Fruit fly (Drosophila melanogaster) whole organism, embryonic: ENCODE measurements around the gene CG17027.

Source experiments
- Ada2b ChIP-seq: fragments of 200-800 bp; sonication (Bioruptor generic); IDR thresholded peaks from 2 replicates; pipeline ENCODE4 v1.3.6; 2022; ENCODE audit warnings: missing biosample characterization, missing genetic modification characterization
- B-H2 ChIP-seq: fragments of 200-800 bp; sonication (Bioruptor generic); optimal IDR thresholded peaks from 2 replicates; lab custom pipeline; 2018; ENCODE audit warnings: missing biosample characterization, mild to moderate bottlenecking, missing genetic modification characterization
- BtbVII ChIP-seq: fragments of 200-800 bp; sonication (Bioruptor generic); optimal IDR thresholded peaks from 3 replicates; lab custom pipeline; 2017; ENCODE audit warnings: missing biosample characterization, mild to moderate bottlenecking, missing genetic modification characterization
- C15 ChIP-seq: fragments of 200-800 bp; sonication (Bioruptor generic); IDR thresholded peaks from 3 replicates; pipeline ENCODE4 v1.3.6; 2022; ENCODE audit warnings: missing biosample characterization, missing genetic modification characterization
- CG10209 ChIP-seq: fragments of 200-800 bp; sonication (Bioruptor generic); optimal IDR thresholded peaks from 3 replicates; lab custom pipeline; 2017; ENCODE audit warnings: missing biosample characterization, mild to moderate bottlenecking, missing genetic modification characterization, missing genetic modification reagents
- CG10431 ChIP-seq: fragments of 200-800 bp; sonication (Bioruptor generic); optimal IDR thresholded peaks from 3 replicates; lab custom pipeline; 2018; ENCODE audit warnings: missing biosample characterization, mild to moderate bottlenecking, missing genetic modification characterization
- CG10543 ChIP-seq: fragments of 200-800 bp; sonication (Bioruptor generic); optimal IDR thresholded peaks from 3 replicates; lab custom pipeline; 2017; ENCODE audit warnings: missing biosample characterization, mild to moderate bottlenecking, missing genetic modification characterization, moderate library complexity
- CG10654 ChIP-seq: fragments of 200-800 bp; sonication (Bioruptor generic); optimal IDR thresholded peaks from 2 replicates; lab custom pipeline; 2016; ENCODE audit warnings: missing biosample characterization, missing genetic modification characterization
- CG12219 ChIP-seq: fragments of 200-800 bp; sonication (Bioruptor generic); optimal IDR thresholded peaks from 3 replicates; lab custom pipeline; 2018; ENCODE audit warnings: missing biosample characterization, mild to moderate bottlenecking, missing genetic modification characterization
- CG13624 ChIP-seq: fragments of 200-800 bp; sonication (Bioruptor generic); optimal IDR thresholded peaks from 2 replicates; lab custom pipeline; 2016; ENCODE audit warnings: missing biosample characterization, missing genetic modification characterization
- CG13894 ChIP-seq: fragments of 200-800 bp; sonication (Bioruptor generic); optimal IDR thresholded peaks from 3 replicates; lab custom pipeline; 2018; ENCODE audit warnings: missing biosample characterization, mild to moderate bottlenecking, missing genetic modification characterization, moderate library complexity
- CG15479 ChIP-seq: fragments of 200-800 bp; sonication (Bioruptor generic); optimal IDR thresholded peaks from 3 replicates; lab custom pipeline; 2019; ENCODE audit warnings: missing biosample characterization, mild to moderate bottlenecking, missing genetic modification characterization, moderate library complexity
- CG17186 ChIP-seq: fragments of 200-800 bp; sonication (Bioruptor generic); optimal IDR thresholded peaks from 3 replicates; lab custom pipeline; 2017; ENCODE audit warnings: missing biosample characterization, missing genetic modification reagents, missing genetic modification characterization
- CG17359 ChIP-seq: fragments of 200-800 bp; sonication (Bioruptor generic); optimal IDR thresholded peaks from 3 replicates; lab custom pipeline; 2018; ENCODE audit warnings: missing biosample characterization, mild to moderate bottlenecking, missing genetic modification characterization, moderate library complexity
- CG2199 ChIP-seq: fragments of 200-800 bp; sonication (Bioruptor generic); IDR thresholded peaks from 3 replicates; pipeline ENCODE4 v1.3.6; 2022; ENCODE audit warnings: missing biosample characterization, missing genetic modification characterization
- CG3065 ChIP-seq: fragments of 200-800 bp; sonication (Bioruptor generic); optimal IDR thresholded peaks from 2 replicates; lab custom pipeline; 2016; ENCODE audit warnings: missing biosample characterization, missing genetic modification characterization
- CG31441 ChIP-seq: fragments of 200-800 bp; sonication (Bioruptor generic); IDR thresholded peaks from 2 replicates; pipeline ENCODE4 v1.3.6; 2022; ENCODE audit warnings: missing biosample characterization, missing genetic modification characterization
- CG34422 ChIP-seq: fragments of 200-800 bp; sonication (Bioruptor generic); IDR thresholded peaks from 3 replicates; pipeline ENCODE4 v1.3.6; 2022; ENCODE audit warnings: missing biosample characterization, missing genetic modification characterization
- CG3726 ChIP-seq: fragments of 200-800 bp; sonication (Bioruptor generic); IDR thresholded peaks from 3 replicates; pipeline ENCODE4, ENCODE4 v1.3.6; 2022; ENCODE audit warnings: missing biosample characterization, missing genetic modification characterization
- CG8359 ChIP-seq: fragments of 200-800 bp; sonication (Bioruptor generic); optimal IDR thresholded peaks from 2 replicates; lab custom pipeline; 2017; ENCODE audit warnings: missing biosample characterization, mild to moderate bottlenecking, missing genetic modification characterization, borderline replicate concordance
- CG9609 ChIP-seq: fragments of 200-800 bp; sonication (Bioruptor generic); optimal IDR thresholded peaks from 3 replicates; lab custom pipeline; 2016; ENCODE audit warnings: missing biosample characterization, missing genetic modification characterization
- CHES-1-like ChIP-seq: fragments of 200-800 bp; sonication (Bioruptor generic); optimal IDR thresholded peaks from 2 replicates; lab custom pipeline; 2016; ENCODE audit warnings: missing biosample characterization, missing genetic modification characterization
- Chrac-16 ChIP-seq: fragments of 200-800 bp; sonication (Bioruptor generic); optimal IDR thresholded peaks from 3 replicates; lab custom pipeline; 2016; ENCODE audit warnings: missing biosample characterization, missing genetic modification characterization
- D19B ChIP-seq: fragments of 200-800 bp; sonication (Bioruptor generic); optimal IDR thresholded peaks from 2 replicates; lab custom pipeline; 2017; ENCODE audit warnings: missing biosample characterization, mild to moderate bottlenecking, missing genetic modification characterization
- Dip2 ChIP-seq: fragments of 200-800 bp; sonication (Bioruptor generic); IDR thresholded peaks from 2 replicates; pipeline ENCODE4 v1.3.6; 2022; ENCODE audit warnings: missing biosample characterization, missing genetic modification characterization
- E2f2 ChIP-seq: fragments of 200-800 bp; sonication (Bioruptor generic); IDR thresholded peaks from 2 replicates; pipeline ENCODE4 v1.3.6; 2022; ENCODE audit warnings: missing biosample characterization, missing genetic modification characterization
- Med ChIP-seq: fragments of 200-800 bp; sonication (Bioruptor generic); peaks from one replicate; lab custom pipeline; 2016; ENCODE audit warnings: missing biosample characterization, missing genetic modification characterization, mild to moderate bottlenecking, inconsistent platforms, moderate library complexity
- Nf-YC ChIP-seq: fragments of 200-800 bp; optimal IDR thresholded peaks from 3 replicates; lab custom pipeline; 2019; ENCODE audit warnings: missing biosample characterization, mild to moderate bottlenecking, missing genetic modification characterization, moderate library complexity
- PHDP ChIP-seq: fragments of 200-800 bp; sonication (Bioruptor generic); optimal IDR thresholded peaks from 3 replicates; lab custom pipeline; 2018; ENCODE audit warnings: missing biosample characterization, mild to moderate bottlenecking, missing genetic modification characterization, moderate library complexity
- Rx ChIP-seq: fragments of 200-800 bp; sonication (Bioruptor generic); IDR thresholded peaks from 2 replicates; pipeline ENCODE4 v1.3.6; 2022; ENCODE audit warnings: missing biosample characterization, missing genetic modification characterization
- Scr ChIP-seq: fragments of 200-800 bp; sonication (Bioruptor generic); IDR thresholded peaks from 2 replicates; pipeline ENCODE4 v1.3.6; 2022; ENCODE audit warnings: missing biosample characterization, missing genetic modification characterization; ENCODE audit not compliant: partially characterized antibody
- Ssrp ChIP-seq: fragments of 200-800 bp; sonication (Bioruptor generic); optimal IDR thresholded peaks from 2 replicates; lab custom pipeline; 2018; ENCODE audit warnings: missing biosample characterization, mild to moderate bottlenecking, missing genetic modification characterization, moderate library complexity
- Xrp1 ChIP-seq: fragments of 200-800 bp; sonication (Bioruptor generic); IDR thresholded peaks from 2 replicates; pipeline ENCODE4 v1.3.6; 2022; ENCODE audit warnings: missing biosample characterization, missing genetic modification characterization
- abd-A ChIP-seq: fragments of 200-800 bp; sonication (Bioruptor generic); optimal IDR thresholded peaks from 3 replicates; lab custom pipeline; 2019; ENCODE audit warnings: missing biosample characterization, mild to moderate bottlenecking, missing genetic modification characterization, moderate library complexity
- amos ChIP-seq: fragments of 200-800 bp; sonication (Bioruptor generic); IDR thresholded peaks from 2 replicates; pipeline ENCODE4 v1.3.6; 2022; ENCODE audit warnings: missing biosample characterization, missing genetic modification characterization; ENCODE audit not compliant: partially characterized antibody
- bab2 ChIP-seq: fragments of 200-800 bp; sonication (Bioruptor generic); optimal IDR thresholded peaks from 2 replicates; lab custom pipeline; 2016; ENCODE audit warnings: missing biosample characterization, missing genetic modification characterization
- bbx ChIP-seq: fragments of 200-800 bp; sonication (Bioruptor generic); IDR thresholded peaks from 2 replicates; pipeline ENCODE4 v1.3.6; 2022; ENCODE audit warnings: missing biosample characterization, missing genetic modification characterization; ENCODE audit not compliant: partially characterized antibody
- btn ChIP-seq: fragments of 200-800 bp; sonication (Bioruptor generic); optimal IDR thresholded peaks from 2 replicates; lab custom pipeline; 2016; ENCODE audit warnings: missing biosample characterization, missing genetic modification characterization
- chm ChIP-seq: fragments of 200-800 bp; sonication (Bioruptor generic); IDR thresholded peaks from 2 replicates; pipeline ENCODE4 v1.3.6; 2022; ENCODE audit warnings: missing biosample characterization, missing genetic modification characterization
- crol ChIP-seq: fragments of 200-800 bp; sonication (Bioruptor generic); IDR thresholded peaks from 2 replicates; pipeline ENCODE4 v1.3.6; 2022; ENCODE audit warnings: missing biosample characterization, missing genetic modification characterization
- emc ChIP-seq: fragments of 200-800 bp; sonication (Bioruptor generic); optimal IDR thresholded peaks from 2 replicates; lab custom pipeline; 2016; ENCODE audit warnings: missing biosample characterization, missing genetic modification characterization
- gfzf ChIP-seq: fragments of 200-800 bp; sonication (Bioruptor generic); optimal IDR thresholded peaks from 2 replicates; lab custom pipeline; 2016; ENCODE audit warnings: missing biosample characterization, mild to moderate bottlenecking, missing genetic modification characterization, moderate library complexity
- gro ChIP-seq: fragments of 200-800 bp; sonication (Bioruptor generic); optimal IDR thresholded peaks from 2 replicates; lab custom pipeline; 2016; ENCODE audit warnings: missing biosample characterization, missing genetic modification characterization
- hbn ChIP-seq: fragments of 200-800 bp; sonication (Bioruptor generic); IDR thresholded peaks from 2 replicates; pipeline ENCODE4 v1.3.6; 2022; ENCODE audit warnings: missing biosample characterization, missing genetic modification characterization; ENCODE audit not compliant: partially characterized antibody
- knrl ChIP-seq: fragments of 200-800 bp; sonication (Bioruptor generic); IDR thresholded peaks from 3 replicates; pipeline ENCODE4 v1.3.6; 2022; ENCODE audit warnings: missing biosample characterization, missing genetic modification characterization; ENCODE audit not compliant: partially characterized antibody
- lbe ChIP-seq: fragments of 200-800 bp; sonication (Bioruptor generic); optimal IDR thresholded peaks from 2 replicates; lab custom pipeline; 2016; ENCODE audit warnings: missing biosample characterization, mild to moderate bottlenecking, missing genetic modification characterization
- lmd ChIP-seq: fragments of 200-800 bp; sonication (Bioruptor generic); IDR thresholded peaks from 2 replicates; pipeline ENCODE4 v1.3.6; 2022; ENCODE audit warnings: missing biosample characterization, missing genetic modification characterization
- salm ChIP-seq: fragments of 200-800 bp; sonication (Bioruptor generic); optimal IDR thresholded peaks from 2 replicates; lab custom pipeline; 2018; ENCODE audit warnings: missing biosample characterization, mild to moderate bottlenecking, missing genetic modification characterization
- sqz ChIP-seq: fragments of 200-800 bp; sonication (Bioruptor generic); optimal IDR thresholded peaks from 3 replicates; lab custom pipeline; 2018; ENCODE audit warnings: missing biosample characterization, mild to moderate bottlenecking, missing genetic modification characterization
- vnd ChIP-seq: fragments of 200-800 bp; sonication (Bioruptor generic); IDR thresholded peaks from 3 replicates; pipeline ENCODE4 v1.3.6; 2022; ENCODE audit warnings: missing biosample characterization, missing genetic modification characterization; ENCODE audit not compliant: partially characterized antibody
- wor ChIP-seq: fragments of 200-800 bp; sonication (Bioruptor generic); IDR thresholded peaks from 2 replicates; pipeline ENCODE4 v1.3.6; 2022; ENCODE audit warnings: missing biosample characterization, missing genetic modification characterization

CG17027 gene

DNA sequence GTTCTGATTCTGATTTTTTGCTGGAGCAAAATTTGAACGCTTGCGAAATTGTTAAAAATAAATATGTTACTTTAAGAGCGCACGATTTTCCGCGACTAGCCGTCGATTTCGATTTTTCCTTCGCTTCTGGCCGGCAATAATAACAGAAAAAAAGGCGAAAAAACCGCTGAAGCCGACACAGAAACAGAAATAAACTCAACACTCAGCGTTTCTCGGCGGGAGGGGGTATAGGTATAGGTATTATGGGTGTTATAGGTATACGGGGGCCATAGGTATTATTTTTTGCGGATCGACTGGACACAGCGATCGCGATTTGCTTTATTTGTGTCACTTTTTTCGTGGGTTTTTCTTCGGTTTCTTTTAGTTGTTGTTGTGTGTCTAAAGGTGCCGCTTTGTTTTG lies 27.6 kb upstream of the CG17027 start:
- TF ChIP-seq BtbVII = no peak
- TF ChIP-seq C15 (GFP tag; lab: Robert Waterston, UW) = 0 out of 3 replicates have a peak, but pooled peaks have one; percentile 10
- 0 out of 3 replicates have a peak, but pooled peaks have one; percentile 27 for TF ChIP-seq CG2199 (GFP tag; lab: Robert Waterston, UW)
- no peak for TF ChIP-seq CG17359
- TF ChIP-seq Ssrp (tag; lab: Kevin White, UChicago) = no peak
- no peak for TF ChIP-seq CG3726
- TF ChIP-seq Rx (GFP tag; lab: Robert Waterston, UW) = no peak
- no peak for TF ChIP-seq Scr (GFP tag; lab: Robert Waterston, UW)
- TF ChIP-seq Nf-YC (tag; lab: Kevin White, UChicago) = no peak
- no peak for TF ChIP-seq CG9609 (GFP tag; lab: Kevin White, UChicago)
- TF ChIP-seq CG12219 (GFP tag; lab: Kevin White, UChicago) = no peak
- no peak for TF ChIP-seq Dip2
- TF ChIP-seq bbx (GFP tag; lab: Robert Waterston, UW) = no peak
- no peak for TF ChIP-seq lbe
- TF ChIP-seq CG13894 (tag; lab: Kevin White, UChicago) = peak; percentile 2

DNA sequence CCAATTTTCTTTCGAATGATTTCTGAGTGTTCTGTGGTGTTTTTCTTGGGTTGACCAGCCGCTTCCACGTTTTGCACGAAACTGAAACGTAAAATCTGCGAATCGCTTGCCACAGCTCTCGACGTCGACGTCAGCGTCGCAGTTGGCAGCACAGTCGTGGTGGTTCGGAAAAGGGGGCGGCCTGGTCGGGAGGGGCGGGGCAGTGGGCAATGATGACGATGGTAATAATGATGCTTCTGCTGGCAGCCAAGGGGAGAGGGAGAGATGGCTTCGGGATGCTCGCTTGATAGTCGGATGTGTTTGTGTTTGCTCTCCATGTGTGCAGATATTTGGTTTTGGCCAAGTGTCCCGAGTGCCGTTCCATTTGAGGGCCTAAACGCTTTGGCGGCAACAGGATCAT lies 27.0 kb upstream of the CG17027 start:
- TF ChIP-seq hbn (GFP tag; lab: Robert Waterston, UW) (no peak), abd-A (peak; percentile 30), E2f2 (no peak), CG8359 (no peak), gro (no peak), Med (no peak), btn (GFP tag; lab: Kevin White, UChicago) (no peak), lmd (GFP tag; lab: Robert Waterston, UW) (no peak), Xrp1 (GFP tag; lab: Robert Waterston, UW) (no peak), knrl (GFP tag; lab: Robert Waterston, UW) (0 out of 3 replicates have a peak, but pooled peaks have one; percentile 14), emc (no peak), bab2 (GFP tag; lab: Kevin White, UChicago) (no peak), chm (GFP tag; lab: Robert Waterston, UW) (0 out of 2 replicates have a peak, but pooled peaks have one; percentile 46), CG13624 (GFP tag; lab: Kevin White, UChicago) (no peak), wor (GFP tag; lab: Robert Waterston, UW) (no peak), sqz (no peak), CG10209 (GFP tag; lab: Kevin White, UChicago) (no peak), CG31441 (no peak), CG10543 (GFP tag; lab: Kevin White, UChicago) (peak; percentile 30), amos (GFP tag; lab: Robert Waterston, UW) (no peak), CG34422 (no peak), D19B (GFP tag; lab: Kevin White, UChicago) (no peak), Ada2b (GFP tag; lab: Robert Waterston, UW) (no peak), CG10431 (no peak), CG17186 (GFP tag; lab: Kevin White, UChicago) (no peak), CG15479 (no peak), CG10654 (GFP tag; lab: Kevin White, UChicago) (no peak), CHES-1-like (GFP tag; lab: Kevin White, UChicago) (no peak), salm (tag; lab: Kevin White, UChicago) (no peak), B-H2 (GFP tag; lab: Kevin White, UChicago) (no peak), gfzf (no peak), PHDP (tag; lab: Kevin White, UChicago) (no peak), vnd (GFP tag; lab: Robert Waterston, UW) (no peak), Chrac-16 (GFP tag; lab: Kevin White, UChicago) (no peak), crol (GFP tag; lab: Robert Waterston, UW) (peak; percentile 88), CG3065 (GFP tag; lab: Kevin White, UChicago) (no peak)
